3 fruit fly cellular contexts compared by ENCODE assay signal in the genomic region with DNA sequence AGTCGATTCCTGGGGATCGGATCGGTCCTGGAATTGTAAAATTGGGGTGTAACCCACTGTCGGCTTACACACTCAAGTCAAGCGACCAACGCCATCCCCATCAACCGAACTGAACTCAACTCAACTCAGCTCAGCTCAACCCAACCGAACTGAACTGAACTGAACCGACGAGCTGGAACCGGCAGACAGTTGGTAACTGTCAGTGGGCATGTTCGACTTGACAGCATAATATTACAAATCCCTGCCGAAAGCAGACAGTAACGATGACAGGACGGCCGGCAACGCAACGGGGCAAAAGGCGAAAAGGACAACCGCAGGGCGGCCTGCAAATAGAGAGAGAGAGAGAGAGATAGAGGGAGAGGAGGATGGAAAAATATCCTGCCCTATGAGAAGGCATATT.
TF ChIP-seq lines count a peak whose summit lies in the region.

No protein-coding gene starts in this region.

- TF ChIP-seq CTCF in whole organism, embryonic (GFP tag; optimal IDR thresholded peaks at IDR 0.05; lab: Kevin White, UChicago) = no peak

TF ChIP-seq in whole organism, embryonic, 481 proteins besides CTCF, POLR2A, EP300 and RAD21 (continues in another document):
- TF ChIP-seq CG14014 (GFP tag; IDR thresholded peaks at IDR 0.05; lab: Robert Waterston, UW) (no peak), CG4820 (GFP tag; optimal IDR thresholded peaks at IDR 0.05; lab: Kevin White, UChicago) (no peak), pan (optimal IDR thresholded peaks at IDR 0.05; lab: Kevin White, UChicago) (no peak), pan (GFP tag; optimal IDR thresholded peaks at IDR 0.05 in 1 of 2, IDR thresholded peaks at IDR 0.05 in 1 of 2) (no peak), CG11695 (GFP tag; IDR thresholded peaks at IDR 0.05; lab: Robert Waterston, UW) (no peak), Ada2b (GFP tag; IDR thresholded peaks at IDR 0.05; lab: Robert Waterston, UW) (no peak), CG11504 (tag; optimal IDR thresholded peaks at IDR 0.05; lab: Kevin White, UChicago) (no peak), HLH3B (GFP tag; IDR thresholded peaks at IDR 0.05; lab: Robert Waterston, UW) (no peak), amos (GFP tag; IDR thresholded peaks at IDR 0.05; lab: Robert Waterston, UW; ENCODE audit: partially characterized antibody) (no peak), bbx (GFP tag; IDR thresholded peaks at IDR 0.05; lab: Robert Waterston, UW; ENCODE audit: partially characterized antibody) (no peak), CG18476 (GFP tag; optimal IDR thresholded peaks at IDR 0.05; lab: Kevin White, UChicago) (no peak), CG14441 (GFP tag; IDR thresholded peaks at IDR 0.05; lab: Robert Waterston, UW) (no peak), zen (tag; optimal IDR thresholded peaks at IDR 0.05; lab: Kevin White, UChicago) (peak; percentile 7), ATbp (GFP tag; optimal IDR thresholded peaks at IDR 0.05; lab: Kevin White, UChicago) (no peak), CG33557 (GFP tag; optimal IDR thresholded peaks at IDR 0.05; lab: Kevin White, UChicago) (no peak), Dref (GFP tag; IDR thresholded peaks at IDR 0.05; lab: Robert Waterston, UW) (no peak), sim (GFP tag; IDR thresholded peaks at IDR 0.05; lab: Robert Waterston, UW) (no peak), Lhr (GFP tag; optimal IDR thresholded peaks at IDR 0.05; lab: Kevin White, UChicago) (no peak), CG13624 (GFP tag; optimal IDR thresholded peaks at IDR 0.05; lab: Kevin White, UChicago) (no peak), Camta (GFP tag; optimal IDR thresholded peaks at IDR 0.05; lab: Kevin White, UChicago) (no peak), CG9797 (GFP tag; optimal IDR thresholded peaks at IDR 0.05; lab: Kevin White, UChicago) (no peak), CG1233 (GFP tag; optimal IDR thresholded peaks at IDR 0.05; lab: Kevin White, UChicago) (no peak), Gug (GFP tag; IDR thresholded peaks at IDR 0.05; lab: Robert Waterston, UW) (no peak), gem (tag; optimal IDR thresholded peaks at IDR 0.05; lab: Kevin White, UChicago) (no peak), dimm (GFP tag; IDR thresholded peaks at IDR 0.05; lab: Robert Waterston, UW) (no peak), NfI (GFP tag; optimal IDR thresholded peaks at IDR 0.05; lab: Kevin White, UChicago) (no peak), CG6813 (GFP tag; optimal IDR thresholded peaks at IDR 0.05; lab: Kevin White, UChicago) (peak; percentile 8), mld (GFP tag; IDR thresholded peaks at IDR 0.05; lab: Robert Waterston, UW; ENCODE audit: partially characterized antibody) (no peak), Meics (GFP tag; optimal IDR thresholded peaks at IDR 0.05; lab: Kevin White, UChicago) (no peak), pita (GFP tag; optimal IDR thresholded peaks at IDR 0.05; lab: Kevin White, UChicago) (no peak)

TF ChIP-seq in whole organism, prepupa, 60 proteins besides CTCF, POLR2A, EP300 and RAD21:
- TF ChIP-seq fd59A (GFP tag; optimal IDR thresholded peaks at IDR 0.05; lab: Kevin White, UChicago) (no peak), fd85E (GFP tag; optimal IDR thresholded peaks at IDR 0.05; lab: Kevin White, UChicago) (no peak), OdsH (GFP tag; optimal IDR thresholded peaks at IDR 0.05; lab: Kevin White, UChicago) (no peak), Hr39 (GFP tag; optimal IDR thresholded peaks at IDR 0.05; lab: Kevin White, UChicago) (no peak), svp (GFP tag; lab: Kevin White, UChicago) (peak; percentile 34)

TF ChIP-seq in whole organism, pupa, 21 proteins besides CTCF, POLR2A, EP300 and RAD21:
- peak; percentile 43 for TF ChIP-seq EcR (GFP tag; optimal IDR thresholded peaks at IDR 0.05; lab: Kevin White, UChicago)
- TF ChIP-seq CG32121 (GFP tag; IDR thresholded peaks at IDR 0.05; lab: Robert Waterston, UW) = no peak
